Worm (Caenorhabditis elegans): ENCODE results near the gene F14H12.8.

The F14H12.8 gene

ce11 chrX:4410280-4410911 lies 45.6 kb upstream of the F14H12.8 start (continued):
- TF ChIP-seq B0261.1 (tag; optimal IDR thresholded peaks at IDR 0.05) (peak; percentile 68), snpc-1.3 (tag; optimal IDR thresholded peaks at IDR 0.05; ENCODE audit: insufficient read depth) (peak; percentile 73), athp-1 (tag; optimal IDR thresholded peaks at IDR 0.05) (no peak), ztf-18 (tag; optimal IDR thresholded peaks at IDR 0.05) (peak; percentile 45), nhr-90 (tag; optimal IDR thresholded peaks at IDR 0.05) (peak; percentile 37), mxl-1 (tag; optimal IDR thresholded peaks at IDR 0.05) (peak; percentile 50), F39B2.1 (GFP tag; IDR thresholded peaks at IDR 0.05) (no peak), D2030.7 (GFP tag; IDR thresholded peaks at IDR 0.05) (peak; percentile 80), attf-6 (GFP tag; IDR thresholded peaks at IDR 0.05) (no peak), F37B4.10 (GFP tag; IDR thresholded peaks at IDR 0.05) (no peak), snpc-1.1 (tag; optimal IDR thresholded peaks at IDR 0.05; ENCODE audit: insufficient read depth) (peak; percentile 60), attf-3 (GFP tag; conservative IDR thresholded peaks at IDR 0.05) (no peak), ztf-25 (GFP tag; IDR thresholded peaks at IDR 0.05) (0 out of 2 replicates have a peak, but pooled peaks have one; percentile 62), akir-1 (GFP tag; optimal IDR thresholded peaks at IDR 0.05) (no peak), Y56A3A.18 (GFP tag; IDR thresholded peaks at IDR 0.05) (peak; percentile 54), ztf-22 (GFP tag; optimal IDR thresholded peaks at IDR 0.05) (no peak), nhr-80 (tag; optimal IDR thresholded peaks at IDR 0.05) (no peak), F55B11.4 (tag; optimal IDR thresholded peaks at IDR 0.05; ENCODE audit: borderline replicate concordance, insufficient read depth) (no peak), Y53F4B.3 (GFP tag; IDR thresholded peaks at IDR 0.05) (no peak), cebp-2 (GFP tag; IDR thresholded peaks at IDR 0.05) (no peak), tbp1 (GFP tag; optimal IDR thresholded peaks at IDR 0.05) (peak; percentile 87), Y67H2A.10 (GFP tag; conservative IDR thresholded peaks at IDR 0.05) (no peak), unc-62 (GFP tag; optimal IDR thresholded peaks at IDR 0.05) (no peak), lin-26 (GFP tag; IDR thresholded peaks at IDR 0.05) (peak; percentile 76), zim-3 (tag; optimal IDR thresholded peaks at IDR 0.05) (no peak), hsf-1 (GFP tag; IDR thresholded peaks at IDR 0.05) (peak; percentile 53; the same call in 1 of the 2 replicates), cebp-1 (GFP tag; IDR thresholded peaks at IDR 0.05) (no peak), cebp-1 (tag; optimal IDR thresholded peaks at IDR 0.05) (no peak), dox-1 (GFP tag; IDR thresholded peaks at IDR 0.05) (no peak), hmg-1.2 (GFP tag; IDR thresholded peaks at IDR 0.05) (0 out of 2 replicates have a peak, but pooled peaks have one; percentile 33)

- TF ChIP-seq snpc-1.1 (tag; optimal IDR thresholded peaks at IDR 0.05; ENCODE audit: insufficient read depth) (no peak), pbrm-1 (GFP tag; IDR thresholded peaks at IDR 0.05) (peak; percentile 10; the same call in 1 of the 2 replicates), egl-18 (GFP tag; IDR thresholded peaks at IDR 0.05) (no peak), madf-10 (tag; optimal IDR thresholded peaks at IDR 0.05) (peak; percentile 16), nhr-120 (GFP tag; IDR thresholded peaks at IDR 0.05) (0 out of 2 replicates have a peak, but pooled peaks have one; percentile 42), B0261.1 (tag; optimal IDR thresholded peaks at IDR 0.05) (peak; percentile 74), hlh-12 (tag; optimal IDR thresholded peaks at IDR 0.05) (no peak), rcor-1 (GFP tag; IDR thresholded peaks at IDR 0.05) (0 out of 2 replicates have a peak, but pooled peaks have one; percentile 7), rpc-1 (optimal IDR thresholded peaks at IDR 0.05) (peak; percentile 72), rpc-1 (tag; optimal IDR thresholded peaks at IDR 0.05) (peak; percentile 87), lin-26 (GFP tag; IDR thresholded peaks at IDR 0.05) (peak; percentile 82), tbp1 (GFP tag; optimal IDR thresholded peaks at IDR 0.05) (peak; percentile 90), D2030.7 (GFP tag; IDR thresholded peaks at IDR 0.05) (peak; percentile 45; the same call in 1 of the 2 replicates), hmg-1.2 (GFP tag; IDR thresholded peaks at IDR 0.05) (peak; percentile 70), ama-1 (optimal IDR thresholded peaks at IDR 0.05) (no peak), ama-1 (GFP tag; optimal IDR thresholded peaks at IDR 0.05) (peak in 1 of 2 experiments; percentile 23), zfh-2 (GFP tag; conservative IDR thresholded peaks at IDR 0.05) (no peak), snpc-1.3 (tag; optimal IDR thresholded peaks at IDR 0.05; ENCODE audit: insufficient read depth) (peak; percentile 23), Y56A3A.18 (GFP tag; IDR thresholded peaks at IDR 0.05) (0 out of 2 replicates have a peak, but pooled peaks have one; percentile 63), xnd-1 (tag; optimal IDR thresholded peaks at IDR 0.05) (no peak), snpc-4 (GFP tag; optimal IDR thresholded peaks at IDR 0.05) (peak; percentile 20), snpc-4 (tag; optimal IDR thresholded peaks at IDR 0.05) (peak in 1 of 4 experiments; percentile 77), die-1 (tag; optimal IDR thresholded peaks at IDR 0.05) (peak; percentile 50)
These were observed 45.0 kb upstream of the F14H12.8 start for ce11 chrX:4409591-4410279.

Data from whole organism, young adult.